Fruit fly (Drosophila melanogaster) whole organism, wandering third instar larva: ENCODE data around the gene siz.

ENCODE experiments used
- CG32264 ChIP-seq: fragments of 200-800 bp; sonication (Bioruptor generic); optimal IDR thresholded peaks from 2 replicates; lab custom pipeline; 2016; ENCODE audit warnings: missing biosample characterization, missing genetic modification characterization
- CG9705 ChIP-seq: fragments of 200-800 bp; sonication (Bioruptor generic); optimal IDR thresholded peaks from 2 replicates; lab custom pipeline; 2018; ENCODE audit warnings: missing biosample characterization, mild to moderate bottlenecking, missing genetic modification characterization
- CrebA ChIP-seq: fragments of 200-800 bp; sonication (Bioruptor generic); optimal IDR thresholded peaks from 2 replicates; lab custom pipeline; 2016; ENCODE audit warnings: missing biosample characterization, mild to moderate bottlenecking, missing genetic modification characterization, borderline replicate concordance
- Dfd ChIP-seq: fragments of >200 bp; optimal IDR thresholded peaks from 2 replicates; lab custom pipeline; 2017; ENCODE audit warnings: missing biosample characterization, missing genetic modification characterization
- Dif ChIP-seq: fragments of 200-275, 200-300 bp; sonication (Bioruptor generic); optimal IDR thresholded peaks from 2 replicates; lab custom pipeline; 2018; ENCODE audit warnings: missing biosample characterization, missing genetic modification characterization; ENCODE audit not compliant: partially characterized antibody
- GATAd ChIP-seq: sonication (Bioruptor generic); optimal IDR thresholded peaks from 2 replicates; lab custom pipeline; 2016; ENCODE audit warnings: missing biosample characterization, missing genetic modification characterization
- HLH106 ChIP-seq: fragments of 200-800 bp; optimal IDR thresholded peaks from 3 replicates; lab custom pipeline; 2019; ENCODE audit warnings: missing biosample characterization, mild to moderate bottlenecking, missing genetic modification characterization, moderate library complexity
- Hnf4 ChIP-seq: fragments of 200-800 bp; sonication (Bioruptor generic); optimal IDR thresholded peaks from 2 replicates; lab custom pipeline; 2016; ENCODE audit warnings: missing biosample characterization, mild to moderate bottlenecking, missing genetic modification characterization
- Hr78 ChIP-seq: fragments of >200 bp; optimal IDR thresholded peaks from 2 replicates; lab custom pipeline; 2017; ENCODE audit warnings: missing biosample characterization, missing genetic modification characterization
- Hr83 ChIP-seq: fragments of 200-300 bp; sonication (Bioruptor generic); optimal IDR thresholded peaks from 2 replicates; lab custom pipeline; 2016; ENCODE audit warnings: missing biosample characterization, mild to moderate bottlenecking, missing genetic modification characterization, moderate library complexity; ENCODE audit not compliant: poor library complexity, severe bottlenecking
- Jra ChIP-seq: sonication (Bioruptor generic); optimal IDR thresholded peaks from 2 replicates; lab custom pipeline; 2016; ENCODE audit warnings: missing biosample characterization, missing genetic modification characterization
- Mio ChIP-seq: sonication (Bioruptor generic); optimal IDR thresholded peaks from 2 replicates; lab custom pipeline; 2016; ENCODE audit warnings: missing biosample characterization, missing genetic modification characterization
- Myc ChIP-seq: fragments of >200 bp; optimal IDR thresholded peaks from 2 replicates; lab custom pipeline; 2017
- N ChIP-seq: fragments of >200 bp; optimal IDR thresholded peaks from 2 replicates; lab custom pipeline; 2018; ENCODE audit warnings: missing biosample characterization, missing external identifiers, missing genetic modification characterization
- OdsH ChIP-seq: fragments of 200-800 bp; sonication (Bioruptor generic); optimal IDR thresholded peaks from 2 replicates; lab custom pipeline; 2016; ENCODE audit warnings: missing biosample characterization, mild to moderate bottlenecking, missing genetic modification characterization
- Rel ChIP-seq, 2 experiments: fragments of 200-800 bp; sonication (Bioruptor generic) in 1 of 2; optimal IDR thresholded peaks; 2 replicates in 1 of 2; 3 replicates in 1 of 2; lab custom pipeline; 2016 to 2019; ENCODE audit warnings: mild to moderate bottlenecking in 2 of 2, missing biosample characterization in 2 of 2, missing genetic modification characterization in 2 of 2, moderate library complexity in 1 of 2
- Sp1 ChIP-seq: fragments of 200-800 bp; sonication (Bioruptor generic); optimal IDR thresholded peaks from 3 replicates; lab custom pipeline; 2019; ENCODE audit warnings: missing biosample characterization, mild to moderate bottlenecking, missing genetic modification characterization, moderate library complexity
- Vsx2 ChIP-seq: fragments of 200-300, 225-300 bp; sonication (Bioruptor generic); optimal IDR thresholded peaks from 2 replicates; lab custom pipeline; 2018; ENCODE audit warnings: missing biosample characterization, missing genetic modification characterization; ENCODE audit not compliant: partially characterized antibody
- br ChIP-seq: fragments of 200-800 bp; sonication (Bioruptor generic); optimal IDR thresholded peaks from 2 replicates; lab custom pipeline; 2016; ENCODE audit warnings: missing biosample characterization, missing genetic modification characterization
- brk ChIP-seq: fragments of 200-800 bp; sonication (Bioruptor generic); optimal IDR thresholded peaks from 2 replicates; lab custom pipeline; 2016; ENCODE audit warnings: missing biosample characterization, mild to moderate bottlenecking, missing genetic modification characterization
- dl ChIP-seq, 2 experiments: fragments of 175-275, 200-275 bp in 1 of 2; fragments of 200-275 bp in 1 of 2; sonication (Bioruptor generic); optimal IDR thresholded peaks; lab custom pipeline; 2018; ENCODE audit warnings: mild to moderate bottlenecking in 2 of 2, missing biosample characterization in 2 of 2, missing genetic modification characterization in 2 of 2, moderate library complexity in 2 of 2; ENCODE audit not compliant: partially characterized antibody in 2 of 2, insufficient read depth in 1 of 2
- dmrt93B ChIP-seq: fragments of 200-800 bp; sonication (Bioruptor generic); optimal IDR thresholded peaks from 2 replicates; lab custom pipeline; 2018; ENCODE audit warnings: missing biosample characterization, mild to moderate bottlenecking, missing genetic modification characterization
- dsf ChIP-seq: sonication (Bioruptor generic); optimal IDR thresholded peaks from 2 replicates; lab custom pipeline; 2016; ENCODE audit warnings: missing biosample characterization, missing genetic modification characterization, borderline replicate concordance
- ey ChIP-seq: fragments of 200-800 bp; sonication (Bioruptor generic); optimal IDR thresholded peaks from 2 replicates; lab custom pipeline; 2016; ENCODE audit warnings: missing biosample characterization, missing genetic modification characterization
- foxo ChIP-seq, 2 experiments: fragments of 200-800 bp; sonication (Bioruptor generic); optimal IDR thresholded peaks; 2 replicates in 1 of 2; 3 replicates in 1 of 2; lab custom pipeline; 2016 to 2017; ENCODE audit warnings: missing biosample characterization in 2 of 2, missing genetic modification characterization in 2 of 2
- fru ChIP-seq: fragments of 200-800 bp; sonication (Bioruptor generic); optimal IDR thresholded peaks from 3 replicates; lab custom pipeline; 2016; ENCODE audit warnings: missing biosample characterization, mild to moderate bottlenecking, missing genetic modification characterization
- h ChIP-seq: fragments of 200-800 bp; sonication (Bioruptor generic); optimal IDR thresholded peaks from 3 replicates; lab custom pipeline; 2016; ENCODE audit warnings: missing biosample characterization, mild to moderate bottlenecking, missing genetic modification characterization
- jim ChIP-seq: fragments of 175-275, 200-325 bp; sonication (Bioruptor generic); optimal IDR thresholded peaks from 2 replicates; lab custom pipeline; 2016; ENCODE audit warnings: missing biosample characterization, mild to moderate bottlenecking, missing genetic modification characterization
- lola ChIP-seq: fragments of >200 bp; optimal IDR thresholded peaks from 2 replicates; lab custom pipeline; 2017; ENCODE audit warnings: missing biosample characterization, missing genetic modification characterization
- pan ChIP-seq: fragments of >200 bp; optimal IDR thresholded peaks from 2 replicates; lab custom pipeline; 2017
- psq ChIP-seq: fragments of 200-800 bp; sonication (Bioruptor generic); optimal IDR thresholded peaks from 3 replicates; lab custom pipeline; 2017; ENCODE audit warnings: missing biosample characterization, mild to moderate bottlenecking, missing genetic modification characterization, moderate library complexity
- rgr ChIP-seq: fragments of 200-800 bp; sonication (Bioruptor generic); optimal IDR thresholded peaks from 3 replicates; lab custom pipeline; 2016; ENCODE audit warnings: missing biosample characterization, mild to moderate bottlenecking, missing genetic modification characterization
- sage ChIP-seq: fragments of 200-800 bp; sonication (Bioruptor generic); optimal IDR thresholded peaks from 2 replicates; lab custom pipeline; 2016; ENCODE audit warnings: missing biosample characterization, mild to moderate bottlenecking, missing genetic modification characterization
- tai ChIP-seq: sonication (Bioruptor generic); optimal IDR thresholded peaks from 2 replicates; lab custom pipeline; 2016; ENCODE audit warnings: missing biosample characterization, missing genetic modification characterization
- woc ChIP-seq: sonication (Bioruptor generic); optimal IDR thresholded peaks from 2 replicates; lab custom pipeline; 2016; ENCODE audit warnings: missing biosample characterization, mild to moderate bottlenecking, missing genetic modification characterization

Gene siz

DNA sequence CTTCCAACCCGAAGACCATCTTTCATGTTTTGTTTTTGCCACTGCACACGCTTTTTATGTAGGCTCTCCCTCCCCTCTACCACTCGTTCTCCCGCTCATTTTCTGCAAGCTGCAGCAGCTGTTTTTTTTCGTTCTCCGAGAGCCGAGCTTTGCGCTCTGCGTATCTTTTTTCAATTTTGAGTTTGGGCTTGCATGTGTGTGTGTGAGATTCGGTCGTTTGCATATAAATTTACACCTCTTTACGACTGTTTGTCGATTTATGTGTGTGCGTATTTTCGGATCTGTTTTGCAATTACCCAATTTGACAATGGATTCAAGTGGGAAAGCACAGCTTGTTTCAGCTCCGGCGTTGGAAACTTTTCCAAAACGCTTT lies 23.2 kb downstream of the siz start:
- TF ChIP-seq Hnf4 (no peak), jim (GFP tag; lab: Kevin White, UChicago) (peak; percentile 23), brk (GFP tag; lab: Kevin White, UChicago) (no peak), Rel (GFP tag; optimal IDR thresholded peaks at IDR 0.05; lab: Kevin White, UChicago) (no peak), Rel (tag; optimal IDR thresholded peaks at IDR 0.05; lab: Kevin White, UChicago) (peak; percentile 64), ey (GFP tag; lab: Kevin White, UChicago) (no peak), Dif (GFP tag; lab: Kevin White, UChicago) (peak; percentile 70), Vsx2 (GFP tag; lab: Kevin White, UChicago) (peak; percentile 48), br (GFP tag; lab: Kevin White, UChicago) (no peak), dl (GFP tag; optimal IDR thresholded peaks at IDR 0.05; lab: Kevin White, UChicago; ENCODE audit: insufficient read depth in 1 of 2, partially characterized antibody in 2 of 2) (peak; percentile 71 to 77), Dfd (GFP tag; lab: Kevin White, UChicago) (no peak), fru (GFP tag; lab: Kevin White, UChicago) (no peak)

DNA sequence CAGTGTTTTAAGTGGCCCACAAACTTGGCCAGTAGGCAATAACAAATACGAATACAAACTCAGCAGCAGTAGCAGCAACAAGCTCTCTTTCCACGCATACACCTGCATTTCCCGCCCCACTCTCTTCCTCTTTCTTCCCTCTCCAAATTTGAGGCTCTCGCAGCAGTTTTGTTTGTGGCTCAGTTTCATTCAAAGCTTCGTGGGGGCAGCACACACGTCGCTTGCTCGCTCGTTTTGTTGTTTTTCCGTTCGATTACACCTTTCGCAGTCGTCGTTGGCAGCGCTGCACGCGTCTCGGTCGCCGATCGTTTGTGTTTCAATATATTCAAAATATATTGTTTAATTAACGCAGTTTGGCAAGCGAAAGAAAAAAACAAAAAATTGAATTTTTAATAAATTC lies 24.3 kb downstream of the siz start:
- TF ChIP-seq dl (GFP tag; optimal IDR thresholded peaks at IDR 0.05; lab: Kevin White, UChicago; ENCODE audit: insufficient read depth in 1 of 2, partially characterized antibody in 2 of 2) (peak; percentile 72 to 76), GATAd (no peak), Sp1 (peak; percentile 27), foxo (GFP tag; optimal IDR thresholded peaks at IDR 0.05; lab: Kevin White, UChicago) (peak in 1 of 2 experiments; percentile 29), Dif (GFP tag; lab: Kevin White, UChicago) (peak; percentile 81), HLH106 (peak; percentile 8), ey (GFP tag; lab: Kevin White, UChicago) (peak; percentile 35), lola (no peak), Myc (no peak), rgr (GFP tag; lab: Kevin White, UChicago) (peak; percentile 61), dmrt93B (no peak), N (GFP tag; lab: Kevin White, UChicago) (peak; percentile 45), CG32264 (GFP tag; lab: Kevin White, UChicago) (peak; percentile 15), fru (GFP tag; lab: Kevin White, UChicago) (peak; percentile 75), Dfd (GFP tag; lab: Kevin White, UChicago) (no peak), Mio (GFP tag; lab: Kevin White, UChicago) (no peak), Hr83 (GFP tag; lab: Kevin White, UChicago) (peak; percentile 71), Vsx2 (GFP tag; lab: Kevin White, UChicago) (peak; percentile 78), CrebA (GFP tag; lab: Kevin White, UChicago) (no peak), sage (GFP tag; lab: Kevin White, UChicago) (peak; percentile 50), Jra (GFP tag; lab: Kevin White, UChicago) (no peak), pan (lab: Kevin White, UChicago) (no peak), Hnf4 (peak; percentile 54), tai (no peak), dsf (GFP tag; lab: Kevin White, UChicago) (no peak), OdsH (peak; percentile 48), h (GFP tag; lab: Kevin White, UChicago) (peak; percentile 72), jim (GFP tag; lab: Kevin White, UChicago) (peak; percentile 21), br (GFP tag; lab: Kevin White, UChicago) (peak; percentile 24), psq (GFP tag; lab: Kevin White, UChicago) (peak; percentile 38), Hr78 (GFP tag; lab: Kevin White, UChicago) (no peak), Rel (GFP tag; optimal IDR thresholded peaks at IDR 0.05; lab: Kevin White, UChicago) (no peak), Rel (tag; optimal IDR thresholded peaks at IDR 0.05; lab: Kevin White, UChicago) (peak; percentile 81)

dm6 chr3L:21060189-21061070 lies 26.1 kb downstream of the siz start:
- peak; percentile 32 to 38 for TF ChIP-seq dl (GFP tag; optimal IDR thresholded peaks at IDR 0.05; lab: Kevin White, UChicago; ENCODE audit: insufficient read depth in 1 of 2, partially characterized antibody in 2 of 2)
- peak; percentile 50 for TF ChIP-seq psq (GFP tag; lab: Kevin White, UChicago)
- TF ChIP-seq Mio (GFP tag; lab: Kevin White, UChicago) = no peak
- no peak for TF ChIP-seq CrebA (GFP tag; lab: Kevin White, UChicago)
- TF ChIP-seq tai = peak; percentile 47
- TF ChIP-seq HLH106 = peak; percentile 56
- TF ChIP-seq foxo (GFP tag; optimal IDR thresholded peaks at IDR 0.05; lab: Kevin White, UChicago) = peak in 1 of 2 experiments; percentile 58
- TF ChIP-seq OdsH = peak; percentile 54
- TF ChIP-seq ey (GFP tag; lab: Kevin White, UChicago) = peak; percentile 32
- peak; percentile 50 for TF ChIP-seq fru (GFP tag; lab: Kevin White, UChicago)
- TF ChIP-seq h (GFP tag; lab: Kevin White, UChicago) = peak; percentile 40
- TF ChIP-seq dmrt93B = peak; percentile 15
- peak; percentile 69 for TF ChIP-seq Sp1
- peak; percentile 19 for TF ChIP-seq Hnf4
- peak; percentile 34 for TF ChIP-seq rgr (GFP tag; lab: Kevin White, UChicago)
- no peak for TF ChIP-seq N (GFP tag; lab: Kevin White, UChicago)
- TF ChIP-seq woc (GFP tag; lab: Kevin White, UChicago) = peak; percentile 12
- peak; percentile 14 for TF ChIP-seq br (GFP tag; lab: Kevin White, UChicago)
- TF ChIP-seq CG9705 = no peak
